Fruit fly (Drosophila melanogaster): ENCODE measurements around the gene CG14742.

DNA sequence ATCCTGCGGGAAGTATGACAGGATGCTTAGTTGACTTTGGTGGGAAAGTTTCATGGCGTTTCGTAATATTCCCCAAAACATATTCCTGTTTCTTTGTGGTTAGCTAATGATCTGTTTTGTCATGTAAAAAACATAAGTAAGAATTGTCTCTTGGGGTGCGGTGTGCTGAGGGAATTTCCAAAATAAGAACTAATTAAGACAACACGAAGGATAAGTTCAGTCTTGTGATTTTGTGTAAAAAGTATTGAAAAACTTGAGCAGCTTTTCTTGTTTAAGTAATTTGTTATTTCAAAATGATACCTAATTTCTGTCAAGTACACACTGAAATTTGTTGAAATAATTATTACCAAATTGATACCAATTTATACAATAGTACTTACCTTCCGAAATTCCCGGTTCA, 39.6 kb downstream of the CG14742 start, which contains the start of gene CG3942:
- TF ChIP-seq psq (optimal IDR thresholded peaks at IDR 0.05) (no peak), insv (optimal IDR thresholded peaks at IDR 0.05) (no peak), Myc (optimal IDR thresholded peaks at IDR 0.05) (no peak), ttk (optimal IDR thresholded peaks at IDR 0.05) (no peak)
